Fruit fly (Drosophila melanogaster): ENCODE data around the gene CG34300.

dm6 chr3R:30336100-30336499, 29.7 kb upstream of the CG34300 start:
- TF ChIP-seq pan (optimal IDR thresholded peaks at IDR 0.05) (no peak), usp (GFP tag; optimal IDR thresholded peaks at IDR 0.05) (no peak), CG8478 (optimal IDR thresholded peaks at IDR 0.05) (no peak)
